Fruit fly (Drosophila melanogaster) whole organism, adult: ENCODE data around the gene CG3817.

Experiments
- CG11617 ChIP-seq: fragments of 200-800 bp; sonication (Bioruptor generic); optimal IDR thresholded peaks from 2 replicates; lab custom pipeline; 2017; ENCODE audit warnings: mild to moderate bottlenecking, missing biosample characterization, missing genetic modification reagents, missing genetic modification characterization
- CG12768 ChIP-seq: fragments of 200-800 bp; sonication (Bioruptor generic); optimal IDR thresholded peaks from 2 replicates; lab custom pipeline; 2017; ENCODE audit warnings: missing biosample characterization, missing genetic modification characterization, mild to moderate bottlenecking, moderate library complexity, missing genetic modification reagents
- CG14711 ChIP-seq: fragments of 200-800 bp; sonication (Bioruptor generic); optimal IDR thresholded peaks from 2 replicates; lab custom pipeline; 2018; ENCODE audit warnings: missing biosample characterization, mild to moderate bottlenecking, missing genetic modification characterization, moderate library complexity
- CG1620 ChIP-seq: fragments of 200-800 bp; sonication (Bioruptor generic); optimal IDR thresholded peaks from 2 replicates; lab custom pipeline; 2016; ENCODE audit warnings: missing biosample characterization, missing genetic modification characterization
- CG33017 ChIP-seq: fragments of 200-800 bp; sonication (Bioruptor generic); optimal IDR thresholded peaks from 2 replicates; lab custom pipeline; 2018; ENCODE audit warnings: missing biosample characterization, mild to moderate bottlenecking, missing genetic modification characterization, moderate library complexity
- CG5204 ChIP-seq: fragments of 200-800 bp; sonication (Bioruptor generic); optimal IDR thresholded peaks from 2 replicates; lab custom pipeline; 2016; ENCODE audit warnings: missing biosample characterization, missing genetic modification characterization
- CG7045 ChIP-seq: fragments of 200-800 bp; sonication (Bioruptor generic); optimal IDR thresholded peaks from 2 replicates; lab custom pipeline; 2017; ENCODE audit warnings: missing biosample characterization, mild to moderate bottlenecking, missing genetic modification characterization
- CG7101 ChIP-seq: fragments of 200-800 bp; sonication (Bioruptor generic); optimal IDR thresholded peaks from 2 replicates; lab custom pipeline; 2018; ENCODE audit warnings: missing biosample characterization, mild to moderate bottlenecking, missing genetic modification characterization, moderate library complexity
- Clk ChIP-seq: fragments of 200-800 bp; sonication (Bioruptor generic); optimal IDR thresholded peaks from 2 replicates; lab custom pipeline; 2017; ENCODE audit warnings: missing biosample characterization, missing genetic modification characterization
- Crg-1 ChIP-seq: fragments of 200-800 bp; sonication (Bioruptor generic); optimal IDR thresholded peaks from 2 replicates; lab custom pipeline; 2016; ENCODE audit warnings: missing biosample characterization, missing genetic modification characterization
- Hr96 ChIP-seq: fragments of 200-800 bp; sonication (Bioruptor generic); optimal IDR thresholded peaks from 2 replicates; lab custom pipeline; 2016; ENCODE audit warnings: missing biosample characterization, missing genetic modification characterization
- Mnt ChIP-seq: fragments of 200-800 bp; sonication (Bioruptor generic); optimal IDR thresholded peaks from 2 replicates; lab custom pipeline; 2016; ENCODE audit warnings: missing biosample characterization, mild to moderate bottlenecking, missing genetic modification characterization
- bab1 ChIP-seq: fragments of 200-800 bp; sonication (Bioruptor generic); optimal IDR thresholded peaks from 3 replicates; lab custom pipeline; 2019; ENCODE audit warnings: missing biosample characterization, mild to moderate bottlenecking, missing genetic modification characterization, moderate library complexity
- cic ChIP-seq: fragments of 200-800 bp; sonication (Bioruptor generic); optimal IDR thresholded peaks from 2 replicates; lab custom pipeline; 2017; ENCODE audit warnings: missing biosample characterization, mild to moderate bottlenecking, missing genetic modification characterization, moderate library complexity
- cnc ChIP-seq, 2 experiments: fragments of >200 bp; optimal IDR thresholded peaks; 2 replicates each; lab custom pipeline; 2017
- kay ChIP-seq: fragments of 200-800 bp; sonication (Bioruptor generic); peaks from one replicate; lab custom pipeline; 2016; ENCODE audit warnings: missing biosample characterization, missing genetic modification characterization, borderline replicate concordance
- ovo ChIP-seq: fragments of 200-800 bp; sonication (Bioruptor generic); optimal IDR thresholded peaks from 2 replicates; lab custom pipeline; 2016; ENCODE audit warnings: missing biosample characterization, missing genetic modification characterization
- pad ChIP-seq: fragments of 200-800 bp; sonication (Bioruptor generic); optimal IDR thresholded peaks from 3 replicates; lab custom pipeline; 2017; ENCODE audit warnings: missing biosample characterization, missing genetic modification characterization, mild to moderate bottlenecking, moderate library complexity, missing genetic modification reagents
- tj ChIP-seq: fragments of 200-800 bp; sonication (Bioruptor generic); optimal IDR thresholded peaks from 3 replicates; lab custom pipeline; 2017; ENCODE audit warnings: missing biosample characterization, mild to moderate bottlenecking, missing genetic modification characterization, moderate library complexity
- toe ChIP-seq: fragments of 200-800 bp; sonication (Bioruptor generic); optimal IDR thresholded peaks from 2 replicates; lab custom pipeline; 2016; ENCODE audit warnings: missing biosample characterization, missing genetic modification characterization

CG3817 gene

DNA sequence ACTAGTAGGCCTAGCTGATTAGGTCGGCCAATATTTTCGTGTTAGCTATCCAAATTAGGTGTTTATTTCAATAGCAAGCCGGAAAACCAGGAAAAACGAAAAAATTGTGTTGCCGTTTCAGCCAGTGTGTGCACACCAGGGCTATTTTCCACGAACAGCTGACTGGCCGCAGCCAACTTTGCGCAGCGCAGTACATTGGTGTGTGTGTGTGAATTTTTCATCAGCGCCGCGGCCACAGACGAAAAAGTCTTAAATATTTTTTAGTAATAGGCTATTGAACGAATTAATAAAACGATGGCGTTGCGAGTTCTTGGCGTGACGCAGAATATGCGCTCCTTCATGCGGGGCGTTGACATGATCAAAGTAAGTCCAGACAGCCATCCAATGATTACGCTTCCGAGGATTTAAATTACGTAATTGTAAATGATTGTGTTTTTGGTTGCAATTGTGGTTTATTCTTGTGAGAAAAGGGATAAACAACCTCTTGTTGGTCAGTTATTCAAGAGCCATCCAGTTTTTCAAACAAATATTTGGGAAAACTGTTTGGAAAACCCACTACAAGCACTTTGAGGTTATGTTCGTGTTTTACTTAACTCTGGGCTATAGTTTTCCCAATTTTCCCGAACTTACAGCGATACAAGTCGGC is 8.4 kb upstream of the CG3817 start, which contains the start of the genes CycC and UQCR-C1:
TSS of gene CycC (minus strand) at position 142 of the 646 bp plus-strand sequence.
TSS of gene UQCR-C1 (plus strand) at position 168 of the 646 bp plus-strand sequence.
- TF ChIP-seq CG7101 = peak; percentile 19
- TF ChIP-seq ovo (GFP tag; lab: Kevin White, UChicago) = no peak
- TF ChIP-seq bab1 (GFP tag; lab: Kevin White, UChicago) = peak; percentile 70

DNA sequence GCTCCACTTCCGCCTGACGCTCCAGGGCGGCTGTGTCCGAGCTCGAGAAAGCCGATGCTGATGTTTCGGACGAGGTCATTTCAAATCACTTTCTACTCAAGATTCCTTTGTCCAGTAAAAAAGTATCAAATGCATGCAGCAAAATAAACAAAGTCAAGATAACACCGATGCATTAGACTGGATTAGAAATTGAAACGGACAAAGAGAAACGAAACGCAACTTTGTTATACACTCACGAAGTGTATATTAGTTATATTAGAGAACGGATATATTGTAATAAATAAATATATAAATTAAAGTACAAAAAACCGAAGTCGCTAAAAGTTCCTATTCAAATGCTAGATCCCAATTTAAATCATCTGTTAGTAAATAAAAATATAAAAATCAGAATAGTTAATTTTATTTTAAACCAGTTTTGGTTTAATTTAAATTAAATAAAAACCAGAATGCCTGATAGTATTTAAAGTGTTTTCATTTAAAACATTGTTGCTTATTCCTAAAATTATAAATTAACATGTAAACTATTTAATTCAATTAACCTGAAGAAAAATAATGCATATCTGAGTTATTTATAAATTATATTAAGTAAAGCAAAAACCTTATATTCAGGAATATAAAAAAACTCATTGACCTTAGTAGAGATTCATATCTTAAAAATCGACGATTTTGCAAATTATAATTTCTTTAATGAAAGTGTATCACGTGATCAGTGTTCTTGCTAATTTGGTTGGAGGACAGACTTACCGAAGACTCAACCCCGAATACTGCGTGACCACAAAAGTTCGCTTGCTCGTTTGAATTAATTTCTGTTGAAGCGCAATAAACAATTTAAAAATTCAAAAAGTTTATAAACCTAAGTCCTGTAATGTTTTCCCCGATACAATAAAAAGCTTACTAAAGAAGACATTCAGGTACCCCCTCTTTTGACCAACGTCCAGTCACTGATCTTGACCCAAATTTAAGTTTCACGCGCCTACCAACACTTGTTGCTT is 4.5 kb upstream of the CG3817 start, which contains the start of gene Dph2:
TSS of gene Dph2 (minus strand) at position 164 of the 992 bp plus-strand sequence.
- no peak for TF ChIP-seq pad
- TF ChIP-seq tj (GFP tag; lab: Kevin White, UChicago) = peak; percentile 82
- no peak for TF ChIP-seq CG12768 (GFP tag; lab: Kevin White, UChicago)
- TF ChIP-seq Clk (GFP tag; lab: Kevin White, UChicago) = no peak
- TF ChIP-seq ovo (GFP tag; lab: Kevin White, UChicago) = no peak
- no peak for TF ChIP-seq toe (GFP tag; lab: Kevin White, UChicago)
- TF ChIP-seq cic = no peak
- peak; percentile 71 for TF ChIP-seq CG7045
- TF ChIP-seq CG11617 (GFP tag; lab: Kevin White, UChicago) = peak; percentile 53
- TF ChIP-seq Hr96 = no peak
- no peak for TF ChIP-seq CG5204 (GFP tag; lab: Kevin White, UChicago)
- TF ChIP-seq CG14711 = peak; percentile 81
- TF ChIP-seq bab1 (GFP tag; lab: Kevin White, UChicago) = peak; percentile 40
- no peak for TF ChIP-seq Crg-1
- peak; percentile 89 for TF ChIP-seq CG7101
- peak; percentile 88 for TF ChIP-seq CG33017
- TF ChIP-seq cnc (optimal IDR thresholded peaks at IDR 0.05; lab: Kevin White, UChicago) = no peak
- TF ChIP-seq CG1620 (GFP tag; lab: Kevin White, UChicago) = peak; percentile 42
- TF ChIP-seq kay = no peak
- TF ChIP-seq Mnt (GFP tag; lab: Kevin White, UChicago) = peak; percentile 46

DNA sequence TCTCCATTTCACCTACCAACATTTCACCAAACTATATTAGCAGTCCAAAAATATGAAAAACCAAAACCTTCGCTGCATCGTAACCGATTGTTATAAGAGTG is 3.9 kb upstream of the CG3817 start, which contains the start of gene CG14860:
TSS of gene CG14860 (plus strand) at position 2 of the 101 bp plus-strand sequence.
- TF ChIP-seq CG14711 = no peak
- TF ChIP-seq kay = no peak
- no peak for TF ChIP-seq CG12768 (GFP tag; lab: Kevin White, UChicago)

DNA sequence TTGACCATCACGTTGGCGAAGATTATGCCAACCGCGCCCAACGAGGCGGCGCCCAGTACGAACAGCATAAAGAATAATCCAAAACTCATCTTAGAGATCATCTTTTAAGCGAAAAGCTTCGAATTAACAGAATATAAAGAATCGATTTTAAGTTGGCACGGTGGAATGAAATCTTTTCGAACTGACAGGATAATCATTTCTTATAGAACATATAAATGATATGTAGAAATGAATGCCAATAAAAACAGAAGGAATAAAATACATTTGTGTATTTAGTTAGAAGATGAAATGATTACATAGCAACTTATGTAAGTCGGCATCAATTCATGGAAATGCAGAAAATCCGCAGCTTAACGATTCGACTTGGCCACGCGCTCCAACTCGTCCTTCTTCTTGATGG is 1.6 kb downstream of the CG3817 start, which contains the start of gene VhaPPA1-2:
TSS of gene VhaPPA1-2 (minus strand) at position 101 of the 400 bp plus-strand sequence.
- TF ChIP-seq pad = no peak

DNA sequence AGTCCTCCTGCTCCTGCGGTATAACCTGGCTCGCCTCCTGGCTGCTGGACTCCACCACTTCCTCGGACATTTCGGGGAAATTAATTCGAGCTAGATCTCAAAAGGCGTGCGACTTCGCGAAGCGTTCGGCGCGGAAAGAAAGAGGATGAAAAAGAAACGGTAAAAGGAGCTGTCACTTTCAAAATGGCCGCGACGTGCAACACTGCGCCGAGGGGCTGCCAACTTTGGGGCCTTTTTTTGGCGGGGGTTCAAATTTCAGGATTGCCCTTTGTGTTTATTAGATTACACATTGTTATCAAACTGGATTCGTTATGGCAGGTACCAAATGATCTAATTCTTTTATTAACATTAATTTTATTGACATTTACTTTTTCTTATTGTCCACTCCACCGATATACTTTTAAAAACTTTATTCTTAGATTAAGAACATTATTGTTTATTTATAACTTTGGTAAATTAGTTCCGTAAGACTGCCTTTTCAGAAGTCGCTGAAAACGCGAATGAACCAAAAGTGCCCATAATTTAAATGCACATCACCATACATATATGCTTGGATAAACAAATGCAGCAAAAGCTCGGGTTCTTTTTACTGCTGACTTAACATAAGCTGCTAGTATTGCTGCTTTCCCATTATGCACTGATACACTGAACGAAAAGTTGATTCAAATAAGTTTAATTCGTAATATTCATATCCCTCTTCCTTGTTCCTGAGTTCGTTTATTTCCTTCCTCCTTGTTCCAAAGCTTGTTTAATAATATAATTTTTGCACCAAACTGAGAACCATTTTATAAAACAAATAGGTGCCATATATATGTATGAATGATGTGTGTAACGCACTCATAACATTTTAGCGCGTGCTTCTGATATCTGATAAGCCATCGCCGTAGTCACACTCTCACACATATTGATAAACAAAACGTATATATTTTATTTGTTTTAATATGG is 3.1 kb downstream of the CG3817 start, which contains the start of gene RpS5b:
TSS of gene RpS5b (minus strand) at position 156 of the 945 bp plus-strand sequence.
- TF ChIP-seq ovo (GFP tag; lab: Kevin White, UChicago) (peak; percentile 81), pad (peak; percentile 40), Mnt (GFP tag; lab: Kevin White, UChicago) (peak; percentile 18), CG11617 (GFP tag; lab: Kevin White, UChicago) (peak; percentile 10), CG1620 (GFP tag; lab: Kevin White, UChicago) (no peak), toe (GFP tag; lab: Kevin White, UChicago) (no peak), CG7101 (peak; percentile 28), tj (GFP tag; lab: Kevin White, UChicago) (peak; percentile 99), CG7045 (no peak), bab1 (GFP tag; lab: Kevin White, UChicago) (peak; percentile 73), cic (no peak), CG14711 (peak; percentile 82)

DNA sequence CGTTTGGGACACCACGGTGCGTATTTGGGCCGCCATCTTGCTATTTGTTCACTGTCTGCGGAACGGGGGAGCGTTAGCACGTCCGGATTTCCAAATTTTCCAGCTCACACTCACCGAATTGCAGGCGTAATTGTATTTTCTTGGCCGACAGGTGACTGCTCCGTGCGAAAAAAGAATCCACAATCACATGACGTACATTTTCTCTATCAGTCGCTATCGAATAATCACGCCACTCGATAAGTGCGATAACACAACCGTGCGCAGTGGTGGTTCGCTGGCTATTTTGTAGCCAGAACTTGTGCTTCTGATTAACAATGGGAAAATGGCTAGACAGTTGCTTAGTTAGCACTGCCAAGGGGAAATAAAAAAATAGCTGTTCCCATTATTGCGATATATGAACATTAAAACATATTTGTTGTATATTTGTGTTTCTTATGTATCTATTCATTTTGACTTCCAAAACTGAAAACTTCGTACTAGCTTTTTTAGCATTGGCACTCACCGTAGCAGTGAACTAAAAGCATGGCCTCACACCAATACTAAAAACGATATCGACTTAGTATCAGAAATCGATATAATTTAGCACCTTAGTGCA is 5.4 kb downstream of the CG3817 start, which contains the start of gene VhaPPA1-1:
TSS of gene VhaPPA1-1 (minus strand) at position 225 of the 595 bp plus-strand sequence.
- TF ChIP-seq CG7045 (no peak), CG7101 (no peak), pad (peak; percentile 20), CG1620 (GFP tag; lab: Kevin White, UChicago) (peak; percentile 53), CG14711 (peak; percentile 9), Mnt (GFP tag; lab: Kevin White, UChicago) (peak; percentile 56), bab1 (GFP tag; lab: Kevin White, UChicago) (peak; percentile 37), toe (GFP tag; lab: Kevin White, UChicago) (no peak), cic (peak; percentile 42), Hr96 (peak; percentile 50), CG33017 (no peak), Crg-1 (no peak), tj (GFP tag; lab: Kevin White, UChicago) (peak; percentile 19), CG12768 (GFP tag; lab: Kevin White, UChicago) (no peak), CG11617 (GFP tag; lab: Kevin White, UChicago) (no peak), kay (no peak)
